Fruit fly (Drosophila melanogaster): Measurements from ENCODE around the gene park.

DNA sequence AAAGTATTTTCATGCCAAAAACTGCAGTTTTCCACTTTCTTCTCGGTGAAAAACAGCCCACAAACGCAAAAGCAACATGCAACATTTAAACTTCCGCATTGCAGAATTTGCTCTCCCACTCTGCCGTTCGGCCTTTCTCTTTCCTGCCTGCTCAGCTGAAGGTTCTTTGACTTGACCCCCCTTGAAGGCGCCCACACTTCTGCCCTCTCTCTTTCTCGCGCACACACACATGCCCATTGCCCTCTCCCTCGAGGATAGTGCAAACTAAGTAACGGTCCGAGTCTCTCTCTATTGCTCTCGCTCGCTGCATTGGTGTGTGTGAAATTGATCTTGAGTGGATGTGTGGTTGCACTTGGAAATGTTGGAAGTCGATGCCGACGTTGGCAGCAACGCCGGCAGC, 29.0 kb upstream of the park start:
- TF ChIP-seq ey (GFP tag; optimal IDR thresholded peaks at IDR 0.05), result no peak
- no peak for TF ChIP-seq OdsH (GFP tag; optimal IDR thresholded peaks at IDR 0.05)
- TF ChIP-seq Jra (GFP tag; optimal IDR thresholded peaks at IDR 0.05), result no peak
- no peak for TF ChIP-seq lola (GFP tag; optimal IDR thresholded peaks at IDR 0.05)
- TF ChIP-seq pan (optimal IDR thresholded peaks at IDR 0.05), result no peak
- TF ChIP-seq psq (GFP tag; optimal IDR thresholded peaks at IDR 0.05), result no peak
- TF ChIP-seq Mio (GFP tag; optimal IDR thresholded peaks at IDR 0.05), result no peak
- TF ChIP-seq usp (GFP tag; optimal IDR thresholded peaks at IDR 0.05), result no peak
- no peak for TF ChIP-seq GATAd (GFP tag; optimal IDR thresholded peaks at IDR 0.05)
- no peak for TF ChIP-seq Dfd (GFP tag; optimal IDR thresholded peaks at IDR 0.05)
